Worm (Caenorhabditis elegans) whole organism, L2 larva: ENCODE data around the gene srt-48.

ENCODE experiments used
- ZK546.5 ChIP-seq: sonication (generic microtip); optimal IDR thresholded peaks from 2 replicates; lab custom pipeline; 2017; ENCODE audit warnings: missing biosample characterization, missing genetic modification characterization
- ceh-82 ChIP-seq: fragments of 150-350 bp; optimal IDR thresholded peaks from 2 replicates; lab custom pipeline; 2014; ENCODE audit warnings: missing biosample characterization, missing genetic modification characterization
- dmd-4 ChIP-seq: sonication (generic microtip); optimal IDR thresholded peaks from 2 replicates; lab custom pipeline; 2017; ENCODE audit warnings: missing biosample characterization, missing genetic modification characterization
- mbf-1 ChIP-seq: sonication (generic microtip); optimal IDR thresholded peaks from 2 replicates; lab custom pipeline; 2017; ENCODE audit warnings: missing biosample characterization, missing genetic modification characterization
- mdl-1 ChIP-seq, 2 experiments: fragments of 150-350 bp in 1 of 2; sonication (generic microtip) in 1 of 2; optimal IDR thresholded peaks; 2 replicates each; lab custom pipeline; 2017; ENCODE audit warnings: missing biosample characterization in 2 of 2, missing genetic modification characterization in 2 of 2
- zag-1 ChIP-seq: fragments of 150-350 bp; optimal IDR thresholded peaks from 2 replicates; lab custom pipeline; 2014; ENCODE audit warnings: missing biosample characterization, missing genetic modification characterization
- ztf-4 ChIP-seq: fragments of 150-350 bp; optimal IDR thresholded peaks from 2 replicates; lab custom pipeline; 2014; ENCODE audit warnings: missing biosample characterization, missing genetic modification characterization

DNA sequence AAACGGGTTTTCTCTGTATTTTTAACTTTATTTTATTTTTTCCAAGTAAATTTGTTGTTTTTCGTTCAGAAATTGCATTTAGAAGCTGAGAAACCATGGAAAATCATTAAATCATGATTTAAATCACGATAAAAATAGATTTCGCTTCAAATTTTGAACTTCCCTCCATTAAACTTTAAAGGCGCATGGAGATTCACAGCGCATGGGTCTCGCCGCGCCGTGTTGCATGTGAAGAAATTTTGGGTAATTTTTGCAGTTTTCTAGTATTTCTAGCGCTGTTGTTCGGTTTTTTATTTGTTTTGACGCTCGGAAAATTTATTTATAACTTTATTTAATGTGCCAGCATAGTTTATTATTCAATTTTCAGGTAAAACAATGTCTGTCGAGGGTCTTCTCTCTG is 31.7 kb downstream of the srt-48 start, which contains the start of gene eef-1B.2:
- no peak for TF ChIP-seq zag-1 (tag; lab: Kevin White, UChicago)
- no peak for TF ChIP-seq ZK546.5 (tag; lab: Kevin White, UChicago)
- TF ChIP-seq dmd-4 (tag; lab: Kevin White, UChicago) = no peak
- TF ChIP-seq mdl-1 (tag; optimal IDR thresholded peaks at IDR 0.05; lab: Kevin White, UChicago) = no peak
- TF ChIP-seq ceh-82 (tag; lab: Kevin White, UChicago) = no peak
- no peak for TF ChIP-seq mbf-1 (tag; lab: Kevin White, UChicago)
- no peak for TF ChIP-seq ztf-4 (tag; lab: Kevin White, UChicago)
